Fruit fly (Drosophila melanogaster) whole organism, embryonic: ENCODE results near the gene Ada1-2.

Experiments
- CG1024 ChIP-seq: fragments of 200-800 bp; sonication (Bioruptor generic); IDR thresholded peaks from 2 replicates; pipeline ENCODE4 v1.3.6; 2022; ENCODE audit warnings: missing biosample characterization, missing genetic modification characterization
- CG10654 ChIP-seq: fragments of 200-800 bp; sonication (Bioruptor generic); optimal IDR thresholded peaks from 2 replicates; lab custom pipeline; 2016; ENCODE audit warnings: missing biosample characterization, missing genetic modification characterization
- CG11504 ChIP-seq: fragments of 200-800 bp; sonication (Bioruptor generic); optimal IDR thresholded peaks from 3 replicates; lab custom pipeline; 2019; ENCODE audit warnings: missing biosample characterization, mild to moderate bottlenecking, missing genetic modification characterization, moderate library complexity
- CG12942 ChIP-seq: fragments of 200-800 bp; sonication (Bioruptor generic); optimal IDR thresholded peaks from 3 replicates; lab custom pipeline; 2016; ENCODE audit warnings: missing biosample characterization, missing genetic modification characterization
- CG13424 ChIP-seq: fragments of 200-800 bp; sonication (Bioruptor generic); optimal IDR thresholded peaks from 2 replicates; lab custom pipeline; 2019; ENCODE audit warnings: missing biosample characterization, mild to moderate bottlenecking, missing genetic modification characterization, moderate library complexity
- CG14014 ChIP-seq: fragments of 200-800 bp; sonication (Bioruptor generic); IDR thresholded peaks from 2 replicates; pipeline ENCODE4 v1.3.6; 2022; ENCODE audit warnings: missing biosample characterization, missing genetic modification characterization
- CG14441 ChIP-seq: fragments of 200-800 bp; sonication (Bioruptor generic); IDR thresholded peaks from 2 replicates; pipeline ENCODE4 v1.3.6; 2022; ENCODE audit warnings: missing biosample characterization, missing genetic modification characterization
- CG14667 ChIP-seq: fragments of 200-800 bp; sonication (Bioruptor generic); IDR thresholded peaks from 2 replicates; pipeline ENCODE4 v1.3.6; 2022; ENCODE audit warnings: missing biosample characterization, missing genetic modification characterization
- CG17385 ChIP-seq: fragments of 200-800 bp; sonication (Bioruptor generic); optimal IDR thresholded peaks from 3 replicates; lab custom pipeline; 2018; ENCODE audit warnings: missing biosample characterization, mild to moderate bottlenecking, missing genetic modification characterization
- CG2116 ChIP-seq: fragments of 200-800 bp; sonication (Bioruptor generic); optimal IDR thresholded peaks from 3 replicates; lab custom pipeline; 2018; ENCODE audit warnings: missing biosample characterization, mild to moderate bottlenecking, missing genetic modification characterization
- CG3407 ChIP-seq: fragments of 200-800 bp; sonication (Bioruptor generic); optimal IDR thresholded peaks from 2 replicates; lab custom pipeline; 2018; ENCODE audit warnings: missing biosample characterization, mild to moderate bottlenecking, missing genetic modification characterization
- CG42726 ChIP-seq: fragments of 200-800 bp; sonication (Bioruptor generic); IDR thresholded peaks from 2 replicates; pipeline ENCODE4 v1.3.6; 2022; ENCODE audit warnings: missing biosample characterization, missing genetic modification characterization; ENCODE audit not compliant: partially characterized antibody
- CG5245 ChIP-seq: fragments of 200-800 bp; sonication (Bioruptor generic); optimal IDR thresholded peaks from 3 replicates; lab custom pipeline; 2016; ENCODE audit warnings: missing biosample characterization, missing genetic modification characterization
- CG5953 ChIP-seq: fragments of 200-800 bp; sonication (Bioruptor generic); IDR thresholded peaks from 2 replicates; pipeline ENCODE4 v1.3.6; 2022; ENCODE audit warnings: missing biosample characterization, missing genetic modification characterization
- CG6272 ChIP-seq: fragments of 200-800 bp; sonication (Bioruptor generic); IDR thresholded peaks from 2 replicates; pipeline ENCODE4 v1.3.6; 2022; ENCODE audit warnings: missing biosample characterization, missing genetic modification characterization
- CG7786 ChIP-seq: fragments of 200-800 bp; sonication (Bioruptor generic); optimal IDR thresholded peaks from 2 replicates; lab custom pipeline; 2016; ENCODE audit warnings: missing biosample characterization, missing genetic modification characterization
- CG8478 ChIP-seq: fragments of >200 bp; optimal IDR thresholded peaks from 2 replicates; lab custom pipeline; 2018
- D ChIP-seq, 2 experiments: fragments of 200-800 bp in 1 of 2; fragments of >200 bp in 1 of 2; sonication (Bioruptor generic) in 1 of 2; optimal IDR thresholded peaks; 2 replicates in 1 of 2; 3 replicates in 1 of 2; lab custom pipeline; 2017; ENCODE audit warnings: mild to moderate bottlenecking in 1 of 2, missing biosample characterization in 1 of 2, missing genetic modification characterization in 1 of 2, missing genetic modification reagents in 1 of 2
- Doc2 ChIP-seq: fragments of 200-800 bp; sonication (Bioruptor generic); IDR thresholded peaks from 2 replicates; pipeline ENCODE4 v1.3.6; 2022; ENCODE audit warnings: missing biosample characterization, missing genetic modification characterization
- Drgx ChIP-seq: fragments of 200-800 bp; sonication (Bioruptor generic); IDR thresholded peaks from 2 replicates; pipeline ENCODE4 v1.3.6; 2022; ENCODE audit warnings: missing biosample characterization, missing genetic modification characterization
- Fer1 ChIP-seq: fragments of 200-800 bp; sonication (Bioruptor generic); optimal IDR thresholded peaks from 2 replicates; lab custom pipeline; 2017; ENCODE audit warnings: missing biosample characterization, mild to moderate bottlenecking, missing genetic modification characterization
- H2.0 ChIP-seq: fragments of 200-800 bp; sonication (Bioruptor generic); IDR thresholded peaks from 2 replicates; pipeline ENCODE4 v1.3.6; 2022; ENCODE audit warnings: missing biosample characterization, missing genetic modification characterization
- HmgD ChIP-seq: fragments of 200-800 bp; sonication (Bioruptor generic); optimal IDR thresholded peaks from 3 replicates; lab custom pipeline; 2016; ENCODE audit warnings: missing biosample characterization, missing genetic modification characterization
- Hsf ChIP-seq: fragments of 200-800 bp; sonication (Bioruptor generic); optimal IDR thresholded peaks from 3 replicates; lab custom pipeline; 2016; ENCODE audit warnings: missing biosample characterization, missing genetic modification characterization
- MBD-R2 ChIP-seq: fragments of 200-800 bp; sonication (Bioruptor generic); IDR thresholded peaks from 2 replicates; pipeline ENCODE4 v1.3.6; 2022; ENCODE audit warnings: missing biosample characterization, missing genetic modification characterization
- Mad ChIP-seq: fragments of 200-800 bp; sonication (Bioruptor generic); optimal IDR thresholded peaks from 2 replicates; lab custom pipeline; 2016; ENCODE audit warnings: missing biosample characterization, missing genetic modification characterization
- Myb ChIP-seq: fragments of 200-800 bp; sonication (Bioruptor generic); optimal IDR thresholded peaks from 2 replicates; lab custom pipeline; 2016; ENCODE audit warnings: missing biosample characterization, missing genetic modification characterization
- Six4 ChIP-seq: fragments of 200-800 bp; sonication (Bioruptor generic); optimal IDR thresholded peaks from 2 replicates; lab custom pipeline; 2016; ENCODE audit warnings: missing biosample characterization, missing genetic modification characterization
- Sox100B ChIP-seq: fragments of 200-800 bp; sonication (Bioruptor generic); optimal IDR thresholded peaks from 3 replicates; lab custom pipeline; 2018; ENCODE audit warnings: missing biosample characterization, mild to moderate bottlenecking, missing genetic modification characterization
- Sox102F ChIP-seq: fragments of 200-800 bp; sonication (Bioruptor generic); optimal IDR thresholded peaks from 2 replicates; lab custom pipeline; 2018; ENCODE audit warnings: missing biosample characterization, mild to moderate bottlenecking, missing genetic modification characterization, moderate library complexity
- Xrp1 ChIP-seq: fragments of 200-800 bp; sonication (Bioruptor generic); IDR thresholded peaks from 2 replicates; pipeline ENCODE4 v1.3.6; 2022; ENCODE audit warnings: missing biosample characterization, missing genetic modification characterization
- amos ChIP-seq: fragments of 200-800 bp; sonication (Bioruptor generic); IDR thresholded peaks from 2 replicates; pipeline ENCODE4 v1.3.6; 2022; ENCODE audit warnings: missing biosample characterization, missing genetic modification characterization; ENCODE audit not compliant: partially characterized antibody
- ap ChIP-seq: fragments of 200-800 bp; sonication (Bioruptor generic); IDR thresholded peaks from 2 replicates; pipeline ENCODE4 v1.3.6; 2022; ENCODE audit warnings: missing biosample characterization, missing genetic modification characterization
- btn ChIP-seq: fragments of 200-800 bp; sonication (Bioruptor generic); optimal IDR thresholded peaks from 2 replicates; lab custom pipeline; 2016; ENCODE audit warnings: missing biosample characterization, missing genetic modification characterization
- chif ChIP-seq, 2 experiments: fragments of 200-800 bp; sonication (Bioruptor generic); optimal IDR thresholded peaks; 3 replicates each; lab custom pipeline; 2016; ENCODE audit warnings: missing biosample characterization in 2 of 2, missing genetic modification characterization in 2 of 2
- dmrt99B ChIP-seq: fragments of 200-800 bp; sonication (Bioruptor generic); optimal IDR thresholded peaks from 2 replicates; lab custom pipeline; 2018; ENCODE audit warnings: missing biosample characterization, mild to moderate bottlenecking, missing genetic modification characterization, moderate library complexity
- ftz-f1 ChIP-seq: fragments of 200-800 bp; sonication (Bioruptor generic); optimal IDR thresholded peaks from 2 replicates; lab custom pipeline; 2016; ENCODE audit warnings: missing biosample characterization, missing genetic modification characterization
- gsb ChIP-seq: fragments of 200-800 bp; sonication (Bioruptor generic); IDR thresholded peaks from 2 replicates; pipeline ENCODE4 v1.3.6; 2022; ENCODE audit warnings: missing biosample characterization, missing genetic modification characterization
- hkb ChIP-seq, 2 experiments: fragments of 200-800 bp in 1 of 2; fragments of >200 bp in 1 of 2; sonication (Bioruptor generic) in 1 of 2; IDR thresholded peaks in 1 of 2; optimal IDR thresholded peaks in 1 of 2; 2 replicates each; pipeline versions ENCODE4 v1.3.6 to Lab custom; 2017 to 2022; ENCODE audit warnings: missing biosample characterization in 1 of 2, missing genetic modification characterization in 1 of 2
- hth ChIP-seq: fragments of >200 bp; optimal IDR thresholded peaks from 2 replicates; lab custom pipeline; 2017; ENCODE audit warnings: inconsistent platforms
- kah ChIP-seq: fragments of 200-800 bp; sonication (Bioruptor generic); optimal IDR thresholded peaks from 2 replicates; lab custom pipeline; 2018; ENCODE audit warnings: missing biosample characterization, mild to moderate bottlenecking, missing genetic modification characterization
- kay ChIP-seq: fragments of 200-800 bp; sonication (Bioruptor generic); optimal IDR thresholded peaks from 2 replicates; lab custom pipeline; 2016; ENCODE audit warnings: missing biosample characterization, missing genetic modification characterization
- nmo ChIP-seq: fragments of 200-800 bp; sonication (Bioruptor generic); optimal IDR thresholded peaks from 2 replicates; lab custom pipeline; 2018; ENCODE audit warnings: missing biosample characterization, mild to moderate bottlenecking, missing genetic modification characterization, moderate library complexity
- oc ChIP-seq: fragments of 200-800 bp; sonication (Bioruptor generic); optimal IDR thresholded peaks from 2 replicates; lab custom pipeline; 2018; ENCODE audit warnings: missing biosample characterization, mild to moderate bottlenecking, missing genetic modification characterization, moderate library complexity
- pnt ChIP-seq: fragments of 200-800 bp; sonication (Bioruptor generic); optimal IDR thresholded peaks from 3 replicates; lab custom pipeline; 2016; ENCODE audit warnings: missing biosample characterization, missing genetic modification characterization
- psq ChIP-seq: fragments of 200-800 bp; sonication (Bioruptor generic); optimal IDR thresholded peaks from 2 replicates; lab custom pipeline; 2017; ENCODE audit warnings: missing biosample characterization, missing genetic modification characterization
- scrt ChIP-seq: fragments of 200-800 bp; sonication (Bioruptor generic); optimal IDR thresholded peaks from 2 replicates; lab custom pipeline; 2018; ENCODE audit warnings: missing biosample characterization, mild to moderate bottlenecking, missing genetic modification characterization, moderate library complexity
- slbo ChIP-seq: fragments of 200-800 bp; sonication (Bioruptor generic); IDR thresholded peaks from 2 replicates; pipeline ENCODE4 v1.3.6; 2022; ENCODE audit warnings: missing biosample characterization, missing genetic modification characterization
- wek ChIP-seq: fragments of 200-800 bp; sonication (Bioruptor generic); optimal IDR thresholded peaks from 3 replicates; lab custom pipeline; 2018; ENCODE audit warnings: missing biosample characterization, mild to moderate bottlenecking, missing genetic modification characterization, moderate library complexity

Gene Ada1-2

dm6 chr2L:12006397-12007330 is 14.0 kb downstream of the Ada1-2 start (continued):
- TF ChIP-seq CG14441: no peak
- TF ChIP-seq CG7786 (GFP tag; lab: Kevin White, UChicago): peak; percentile 75
- no peak for TF ChIP-seq CG14014
- TF ChIP-seq Drgx: no peak
- peak; percentile 37 for TF ChIP-seq Myb (GFP tag; lab: Kevin White, UChicago)
- peak; percentile 91 for TF ChIP-seq Six4 (GFP tag; lab: Kevin White, UChicago)
- peak; percentile 76 for TF ChIP-seq Hsf
- no peak for TF ChIP-seq MBD-R2 (GFP tag; lab: Robert Waterston, UW)
- peak; percentile 65 to 75 for TF ChIP-seq chif (GFP tag; optimal IDR thresholded peaks at IDR 0.05; lab: Kevin White, UChicago)
- TF ChIP-seq CG3407 (GFP tag; lab: Kevin White, UChicago): peak; percentile 86
- no peak for TF ChIP-seq slbo (GFP tag; lab: Robert Waterston, UW)
- no peak for TF ChIP-seq hkb (optimal IDR thresholded peaks at IDR 0.05; lab: Kevin White, UChicago)
- no peak for TF ChIP-seq hkb (GFP tag; IDR thresholded peaks at IDR 0.05; lab: Robert Waterston, UW)
- peak; percentile 93 for TF ChIP-seq Sox102F (GFP tag; lab: Kevin White, UChicago)
- TF ChIP-seq CG13424 (tag; lab: Kevin White, UChicago): peak; percentile 98
- no peak for TF ChIP-seq Doc2 (GFP tag; lab: Robert Waterston, UW)
- no peak for TF ChIP-seq amos
- peak; percentile 100 for TF ChIP-seq ftz-f1 (GFP tag; lab: Kevin White, UChicago)
- TF ChIP-seq D (optimal IDR thresholded peaks at IDR 0.05; lab: Kevin White, UChicago): no peak
- TF ChIP-seq D (GFP tag; optimal IDR thresholded peaks at IDR 0.05; lab: Kevin White, UChicago): peak; percentile 97
- peak; percentile 99 for TF ChIP-seq Sox100B (GFP tag; lab: Kevin White, UChicago)
- TF ChIP-seq nmo: peak; percentile 99
- peak; percentile 97 for TF ChIP-seq Fer1
- no peak for TF ChIP-seq CG1024 (GFP tag; lab: Robert Waterston, UW)
- TF ChIP-seq CG5953 (GFP tag; lab: Robert Waterston, UW): no peak
- TF ChIP-seq CG5245 (GFP tag; lab: Kevin White, UChicago): peak; percentile 81
- peak; percentile 72 for TF ChIP-seq CG2116 (GFP tag; lab: Kevin White, UChicago)
- TF ChIP-seq wek: no peak
- peak; percentile 58 for TF ChIP-seq pnt (GFP tag; lab: Kevin White, UChicago)
- peak; percentile 90 for TF ChIP-seq kay
- TF ChIP-seq scrt: no peak
- no peak for TF ChIP-seq H2.0 (GFP tag; lab: Robert Waterston, UW)
- no peak for TF ChIP-seq ap (GFP tag; lab: Robert Waterston, UW)
- peak; percentile 96 for TF ChIP-seq CG11504 (tag; lab: Kevin White, UChicago)
- TF ChIP-seq gsb: no peak
- TF ChIP-seq CG6272: peak; percentile 74
- TF ChIP-seq CG12942 (GFP tag; lab: Kevin White, UChicago): peak; percentile 82
- peak; percentile 74 for TF ChIP-seq psq (GFP tag; lab: Kevin White, UChicago)
- peak; percentile 46 for TF ChIP-seq btn (GFP tag; lab: Kevin White, UChicago)
- peak; percentile 52 for TF ChIP-seq CG8478
- TF ChIP-seq CG10654 (GFP tag; lab: Kevin White, UChicago): peak; percentile 88
- TF ChIP-seq Xrp1: no peak
- TF ChIP-seq CG14667 (GFP tag; lab: Robert Waterston, UW): no peak
- TF ChIP-seq HmgD (GFP tag; lab: Kevin White, UChicago): no peak
- peak; percentile 42 for TF ChIP-seq kah (GFP tag; lab: Kevin White, UChicago)
- TF ChIP-seq Mad: peak; percentile 59
- peak; percentile 93 for TF ChIP-seq CG17385
- TF ChIP-seq hth (lab: Kevin White, UChicago): no peak
- TF ChIP-seq oc (tag; lab: Kevin White, UChicago): peak; percentile 69
- peak; percentile 96 for TF ChIP-seq dmrt99B
- TF ChIP-seq CG42726 (GFP tag; lab: Robert Waterston, UW): no peak
